Worm (Caenorhabditis elegans) whole organism, L2 larva: ENCODE results near the gene nhr-117.

Source experiments
- alr-1 ChIP-seq: fragments of 150-350 bp; optimal IDR thresholded peaks from 2 replicates; lab custom pipeline; 2014; ENCODE audit warnings: missing biosample characterization, missing genetic modification characterization
- ama-1 ChIP-seq: fragments of 150-350 bp; optimal IDR thresholded peaks from 2 replicates; lab custom pipeline; 2018; ENCODE audit warnings: inconsistent platforms
- ceh-82 ChIP-seq: fragments of 150-350 bp; optimal IDR thresholded peaks from 2 replicates; lab custom pipeline; 2014; ENCODE audit warnings: missing biosample characterization, missing genetic modification characterization
- lsy-2 ChIP-seq, 2 experiments: fragments of 150-350 bp in 1 of 2; sonication (generic microtip) in 1 of 2; optimal IDR thresholded peaks; 2 replicates each; lab custom pipeline; 2014 to 2017; ENCODE audit warnings: missing biosample characterization in 2 of 2, missing genetic modification characterization in 2 of 2
- nhr-10 ChIP-seq: sonication (generic microtip); optimal IDR thresholded peaks from 2 replicates; lab custom pipeline; 2017; ENCODE audit warnings: missing biosample characterization, missing genetic modification characterization
- nhr-6 ChIP-seq: fragments of 150-350 bp; optimal IDR thresholded peaks from 2 replicates; lab custom pipeline; 2014; ENCODE audit warnings: missing biosample characterization, missing genetic modification characterization
- sem-4 ChIP-seq: fragments of 150-350 bp; optimal IDR thresholded peaks from 2 replicates; lab custom pipeline; 2014; ENCODE audit warnings: missing biosample characterization, missing genetic modification reagents, missing genetic modification characterization
- snpc-4 ChIP-seq: fragments of 150-350 bp; optimal IDR thresholded peaks from 2 replicates; lab custom pipeline; 2014; ENCODE audit warnings: missing biosample characterization, missing genetic modification characterization
- unc-39 ChIP-seq: fragments of 150-350 bp; optimal IDR thresholded peaks from 2 replicates; lab custom pipeline; 2014; ENCODE audit warnings: missing biosample characterization, missing genetic modification characterization
- unc-62 ChIP-seq: fragments of 150-350 bp; optimal IDR thresholded peaks from 2 replicates; lab custom pipeline; 2014; ENCODE audit warnings: missing biosample characterization, missing genetic modification reagents, missing genetic modification characterization
- ztf-11 ChIP-seq: sonication (generic microtip); optimal IDR thresholded peaks from 2 replicates; lab custom pipeline; 2017; ENCODE audit warnings: missing biosample characterization, missing genetic modification characterization

- TF ChIP-seq nhr-6 (tag; lab: Kevin White, UChicago) (no peak), sem-4 (tag; lab: Kevin White, UChicago) (no peak), unc-62 (GFP tag; lab: Kevin White, UChicago) (no peak), nhr-10 (tag; lab: Kevin White, UChicago) (no peak), ceh-82 (no peak), snpc-4 (tag; lab: Kevin White, UChicago) (no peak), ama-1 (no peak), unc-39 (tag; lab: Kevin White, UChicago) (no peak), lsy-2 (tag; optimal IDR thresholded peaks at IDR 0.05; lab: Kevin White, UChicago) (no peak), alr-1 (tag; lab: Kevin White, UChicago) (no peak), ztf-11 (tag; lab: Kevin White, UChicago) (no peak)
Measured at ce11 chrV:1577092-1577709, 44.1 kb downstream of the nhr-117 start.
